Worm (Caenorhabditis elegans): ENCODE results near the gene F17E9.5.

DNA sequence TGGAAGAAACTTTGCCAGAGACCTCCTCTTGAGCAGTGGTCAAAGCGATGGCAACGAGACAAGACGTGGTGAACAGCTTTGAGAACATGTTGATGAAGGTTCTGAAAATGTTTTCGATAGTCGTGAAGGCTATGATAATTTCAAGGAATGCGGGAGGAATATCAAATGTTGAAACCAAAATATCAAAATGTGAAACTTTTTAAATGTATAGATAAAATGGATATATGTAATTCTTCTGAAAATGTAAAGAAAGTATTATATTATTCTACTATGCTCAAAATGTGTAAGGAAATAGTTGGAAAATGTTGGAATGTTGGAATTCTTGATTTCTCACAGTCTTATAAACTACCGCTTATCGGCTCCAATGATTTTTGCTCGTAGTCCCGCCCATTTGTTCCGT is 23.5 kb downstream of the F17E9.5 start, which contains the start of gene D2096.6:
- TF ChIP-seq unc-86 (tag; optimal IDR thresholded peaks at IDR 0.05): no peak
- TF ChIP-seq egl-27 (tag; optimal IDR thresholded peaks at IDR 0.05): no peak
- no peak for TF ChIP-seq ces-1 (GFP tag; optimal IDR thresholded peaks at IDR 0.05)
- TF ChIP-seq unc-62 (GFP tag; optimal IDR thresholded peaks at IDR 0.05): no peak
- TF ChIP-seq ztf-11 (tag; optimal IDR thresholded peaks at IDR 0.05): no peak
- TF ChIP-seq sup-37 (GFP tag; optimal IDR thresholded peaks at IDR 0.05): no peak
- TF ChIP-seq fkh-10 (GFP tag; optimal IDR thresholded peaks at IDR 0.05): no peak
- TF ChIP-seq elt-2 (tag; optimal IDR thresholded peaks at IDR 0.05): no peak
- TF ChIP-seq lin-13 (GFP tag; optimal IDR thresholded peaks at IDR 0.05): no peak
- TF ChIP-seq fos-1 (tag; optimal IDR thresholded peaks at IDR 0.05): no peak
- no peak for TF ChIP-seq pqm-1 (tag; optimal IDR thresholded peaks at IDR 0.05)
